Worm (Caenorhabditis elegans): ENCODE measurements around the gene srg-1.

DNA sequence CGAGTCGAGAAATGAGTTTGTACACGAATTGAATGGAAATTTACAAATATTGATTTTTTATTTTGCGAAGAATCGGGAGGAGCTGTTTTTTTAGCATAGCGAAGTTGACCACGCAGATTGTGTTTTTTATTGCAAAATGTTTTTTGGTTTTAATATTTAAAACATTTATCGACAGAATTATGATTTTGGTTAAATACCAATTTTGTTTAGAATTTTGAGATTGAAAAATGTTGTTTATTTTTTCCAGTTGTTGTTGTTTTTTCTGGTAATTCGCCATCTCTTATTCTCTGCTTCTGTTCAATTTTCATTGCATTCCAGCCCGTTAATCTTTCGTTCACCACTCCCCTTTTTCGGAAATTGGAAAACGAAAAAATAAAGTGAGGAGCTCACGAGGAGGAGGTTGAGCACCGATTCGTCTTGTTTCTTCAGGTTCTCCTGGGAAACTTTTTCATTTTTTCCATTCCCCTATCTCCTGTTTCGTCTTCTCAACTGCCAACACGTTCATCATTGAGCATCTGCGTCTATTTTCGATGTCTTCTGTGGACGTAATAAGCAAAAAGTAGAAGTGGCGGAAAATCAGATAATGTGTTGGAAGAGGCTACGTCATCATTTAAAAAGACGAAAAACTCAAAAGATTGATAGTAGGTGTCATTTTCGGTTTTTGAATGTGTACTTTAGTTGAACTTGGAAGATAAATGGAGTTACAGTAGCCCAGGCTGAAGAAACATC is 38.0 kb upstream of the srg-1 start, which contains the start of gene F47D12.7:
- no peak for TF ChIP-seq ces-1 (GFP tag; optimal IDR thresholded peaks at IDR 0.05)
- TF ChIP-seq fkh-10 (GFP tag; optimal IDR thresholded peaks at IDR 0.05), result no peak
- TF ChIP-seq ztf-11 (tag; optimal IDR thresholded peaks at IDR 0.05), result no peak
- no peak for TF ChIP-seq nhr-11 (tag; optimal IDR thresholded peaks at IDR 0.05)
- no peak for TF ChIP-seq tra-1 (GFP tag; IDR thresholded peaks at IDR 0.05)
- TF ChIP-seq nhr-76 (tag; optimal IDR thresholded peaks at IDR 0.05), result no peak
- no peak for TF ChIP-seq lsy-2 (tag; optimal IDR thresholded peaks at IDR 0.05)
- no peak for TF ChIP-seq daf-12 (tag; optimal IDR thresholded peaks at IDR 0.05)
- peak in 1 of 2 experiments; percentile 97 for TF ChIP-seq unc-62 (GFP tag; optimal IDR thresholded peaks at IDR 0.05 in 1 of 2)
- TF ChIP-seq unc-62 (tag; optimal IDR thresholded peaks at IDR 0.05), result no peak
- TF ChIP-seq nhr-77 (tag; optimal IDR thresholded peaks at IDR 0.05), result no peak
- no peak for TF ChIP-seq unc-39 (tag; optimal IDR thresholded peaks at IDR 0.05)
- TF ChIP-seq aha-1 (tag), result no peak
- no peak for TF ChIP-seq lin-15B (tag; optimal IDR thresholded peaks at IDR 0.05)
- no peak for TF ChIP-seq nhr-6 (tag; optimal IDR thresholded peaks at IDR 0.05)
